Fruit fly (Drosophila melanogaster): ENCODE data around the gene CG10336.

Gene CG10336

dm6 chr2L:18713686-18714085, 24.4 kb downstream of the CG10336 start, which contains the start of gene Irk3:
Gene Irk3 (minus strand): TSS chr2L:18713748.
- TF ChIP-seq Med (GFP tag) (peak; percentile 74), Stat92E (GFP tag; optimal IDR thresholded peaks at IDR 0.05) (no peak), Dfd (GFP tag; optimal IDR thresholded peaks at IDR 0.05) (no peak), CG6813 (GFP tag; optimal IDR thresholded peaks at IDR 0.05) (peak; percentile 5), CG9215 (GFP tag; IDR thresholded peaks at IDR 0.05) (no peak)

dm6 chr2L:18714086-18714485, 24.8 kb downstream of the CG10336 start:
- TF ChIP-seq CTCF (GFP tag; optimal IDR thresholded peaks at IDR 0.05) (peak; percentile 82), Pdp1 (GFP tag; optimal IDR thresholded peaks at IDR 0.05) (peak in 1 of 2 experiments; percentile 6), Dp (GFP tag; optimal IDR thresholded peaks at IDR 0.05) (peak; percentile 75), Hmx (GFP tag; optimal IDR thresholded peaks at IDR 0.05) (no peak), E2f2 (GFP tag; IDR thresholded peaks at IDR 0.05) (peak; percentile 81), knrl (GFP tag; IDR thresholded peaks at IDR 0.05; ENCODE audit: partially characterized antibody) (0 out of 3 replicates have a peak, but pooled peaks have one; percentile 37), sens (GFP tag) (peak; percentile 84), Poxn (GFP tag; IDR thresholded peaks at IDR 0.05) (no peak), CG2116 (GFP tag; optimal IDR thresholded peaks at IDR 0.05) (peak; percentile 8), gfzf (GFP tag; optimal IDR thresholded peaks at IDR 0.05) (peak; percentile 10), CG13624 (GFP tag; optimal IDR thresholded peaks at IDR 0.05) (no peak), CG42726 (GFP tag; IDR thresholded peaks at IDR 0.05; ENCODE audit: partially characterized antibody) (peak; percentile 33; the same call in 1 of the 2 replicates), Myb (GFP tag; optimal IDR thresholded peaks at IDR 0.05) (peak; percentile 58), CG16813 (GFP tag; IDR thresholded peaks at IDR 0.05; ENCODE audit: partially characterized antibody) (peak; percentile 52), Lhr (GFP tag; optimal IDR thresholded peaks at IDR 0.05) (peak; percentile 49), Bgb (GFP tag; IDR thresholded peaks at IDR 0.05; ENCODE audit: partially characterized antibody) (peak; percentile 47; the same call in 1 of the 2 replicates), CG14710 (tag; optimal IDR thresholded peaks at IDR 0.05) (peak; percentile 5), HLH4C (GFP tag; IDR thresholded peaks at IDR 0.05; ENCODE audit: partially characterized antibody) (no peak), pita (GFP tag; optimal IDR thresholded peaks at IDR 0.05) (peak; percentile 63), CG16863 (GFP tag; optimal IDR thresholded peaks at IDR 0.05) (no peak), amos (GFP tag; IDR thresholded peaks at IDR 0.05; ENCODE audit: partially characterized antibody) (peak; percentile 60; the same call in 1 of the 2 replicates), HmgZ (tag; optimal IDR thresholded peaks at IDR 0.05) (peak; percentile 12), Hr51 (GFP tag; optimal IDR thresholded peaks at IDR 0.05) (no peak)

dm6 chr2L:18717365-18718011, 28.2 kb downstream of the CG10336 start:
- TF ChIP-seq CG10654 (GFP tag; optimal IDR thresholded peaks at IDR 0.05) (no peak), CG12219 (GFP tag; optimal IDR thresholded peaks at IDR 0.05) (peak; percentile 24), CG15696 (tag; optimal IDR thresholded peaks at IDR 0.05) (no peak), sna (GFP tag; IDR thresholded peaks at IDR 0.05; ENCODE audit: partially characterized antibody) (no peak), HHEX (GFP tag; optimal IDR thresholded peaks at IDR 0.05) (peak; percentile 36), CG6813 (GFP tag; optimal IDR thresholded peaks at IDR 0.05) (peak; percentile 51), Max (GFP tag; optimal IDR thresholded peaks at IDR 0.05) (no peak), Nf-YB (GFP tag; optimal IDR thresholded peaks at IDR 0.05) (no peak), vfl (GFP tag; optimal IDR thresholded peaks at IDR 0.05) (no peak), Fer1 (GFP tag; optimal IDR thresholded peaks at IDR 0.05) (no peak), CG3838 (GFP tag; optimal IDR thresholded peaks at IDR 0.05) (no peak), pan (optimal IDR thresholded peaks at IDR 0.05) (no peak), pan (GFP tag; optimal IDR thresholded peaks at IDR 0.05 in 1 of 2, IDR thresholded peaks at IDR 0.05 in 1 of 2) (peak in 1 of 2 experiments; percentile 30), pb (GFP tag; optimal IDR thresholded peaks at IDR 0.05) (no peak), luna (GFP tag; optimal IDR thresholded peaks at IDR 0.05) (no peak), Mes4 (GFP tag; optimal IDR thresholded peaks at IDR 0.05) (no peak), Pdp1 (GFP tag; optimal IDR thresholded peaks at IDR 0.05) (peak in 1 of 2 experiments; percentile 73), Rfx (GFP tag; IDR thresholded peaks at IDR 0.05) (peak; percentile 19; the same call in 1 of the 2 replicates), CG12744 (GFP tag; optimal IDR thresholded peaks at IDR 0.05) (no peak), grn (GFP tag; optimal IDR thresholded peaks at IDR 0.05) (peak; percentile 45), Jarid2 (GFP tag; optimal IDR thresholded peaks at IDR 0.05) (peak; percentile 2)
